Worm (Caenorhabditis elegans) whole organism, midembryonic: ENCODE measurements around the gene gsp-2.

Experiments
- cog-1 ChIP-seq: sonication (generic microtip); optimal IDR thresholded peaks from 2 replicates; lab custom pipeline; 2016; ENCODE audit warnings: missing genetic modification characterization, missing compliant biosample characterization
- flt-1 ChIP-seq: fragments of 200-800 bp; sonication (Bioruptor generic); IDR thresholded peaks from 2 replicates; pipeline ENCODE4 v1.3.6; 2022; ENCODE audit warnings: missing genetic modification characterization, missing compliant biosample characterization
- klf-2 ChIP-seq: fragments of 200-800 bp; sonication (Bioruptor generic); conservative IDR thresholded peaks from 2 replicates; pipeline ENCODE4 v1.3.6; 2022; ENCODE audit warnings: missing genetic modification reagents, missing genetic modification characterization, missing compliant biosample characterization
- ztf-23 ChIP-seq: fragments of 200-800 bp; sonication (Bioruptor generic); IDR thresholded peaks from 2 replicates; pipeline ENCODE4 v1.3.6; 2022; ENCODE audit warnings: missing genetic modification reagents, missing genetic modification characterization, missing compliant biosample characterization
- ztf-29 ChIP-seq: fragments of 200-800 bp; sonication (Bioruptor generic); IDR thresholded peaks from 2 replicates; pipeline ENCODE4 v1.3.6; 2022; ENCODE audit warnings: missing genetic modification reagents, missing genetic modification characterization, missing compliant biosample characterization

DNA sequence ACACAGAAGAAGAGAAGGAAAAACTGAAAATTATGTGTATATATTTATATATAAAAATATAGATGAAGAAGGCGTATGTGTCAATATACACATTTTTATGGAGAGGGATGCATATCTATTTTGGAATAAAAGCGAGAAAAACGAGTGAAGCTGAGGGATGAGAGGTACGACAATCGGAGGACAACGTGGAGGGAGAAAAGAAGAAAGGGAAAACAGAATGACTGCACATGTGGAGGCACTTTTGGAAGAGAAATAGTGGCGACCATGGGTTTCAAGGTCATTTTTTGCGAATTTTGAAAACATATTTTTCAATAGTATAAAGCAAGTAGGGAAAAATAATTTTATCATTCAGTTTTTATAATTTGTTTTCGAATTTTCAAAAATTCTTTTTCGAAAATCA lies 43.8 kb upstream of the gsp-2 start:
- TF ChIP-seq flt-1 (no peak), ztf-23 (GFP tag; lab: Robert Waterston, UW) (no peak), klf-2 (GFP tag; lab: Robert Waterston, UW) (no peak), cog-1 (tag; lab: Kevin White, UChicago) (no peak), ztf-29 (GFP tag; lab: Robert Waterston, UW) (no peak)
